Fruit fly (Drosophila melanogaster): ENCODE data around the gene janB.

Gene janB

dm6 chr3R:30014977-30015514, 23.5 kb downstream of the janB start, which contains the start of gene CG7920 (continued):
- TF ChIP-seq Sox15 (GFP tag; optimal IDR thresholded peaks at IDR 0.05) (no peak), CG3919 (GFP tag; optimal IDR thresholded peaks at IDR 0.05) (peak; percentile 65), dac (GFP tag; optimal IDR thresholded peaks at IDR 0.05) (no peak), Sox14 (GFP tag; optimal IDR thresholded peaks at IDR 0.05) (no peak), Gug (GFP tag; IDR thresholded peaks at IDR 0.05) (no peak), dsx (GFP tag; optimal IDR thresholded peaks at IDR 0.05; ENCODE audit: poor library complexity, severe bottlenecking) (peak; percentile 42), eg (GFP tag; IDR thresholded peaks at IDR 0.05) (peak; percentile 60; the same call in 2 of the 3 replicates), ss (GFP tag; optimal IDR thresholded peaks at IDR 0.05) (peak; percentile 65 to 68), CG11762 (GFP tag; optimal IDR thresholded peaks at IDR 0.05; ENCODE audit: insufficient read depth) (no peak), CG6163 (GFP tag; IDR thresholded peaks at IDR 0.05) (peak; percentile 61; the same call in 2 of the 3 replicates), CG6276 (GFP tag; optimal IDR thresholded peaks at IDR 0.05) (peak; percentile 44), CG10669 (GFP tag; optimal IDR thresholded peaks at IDR 0.05) (no peak), svp (GFP tag) (peak; percentile 44), CG4318 (GFP tag; optimal IDR thresholded peaks at IDR 0.05) (no peak), Smox (GFP tag; optimal IDR thresholded peaks at IDR 0.05) (no peak), Eip75B (GFP tag; optimal IDR thresholded peaks at IDR 0.05) (peak; percentile 42), fd85E (GFP tag; optimal IDR thresholded peaks at IDR 0.05) (no peak), Hr4 (GFP tag; optimal IDR thresholded peaks at IDR 0.05) (no peak)

DNA sequence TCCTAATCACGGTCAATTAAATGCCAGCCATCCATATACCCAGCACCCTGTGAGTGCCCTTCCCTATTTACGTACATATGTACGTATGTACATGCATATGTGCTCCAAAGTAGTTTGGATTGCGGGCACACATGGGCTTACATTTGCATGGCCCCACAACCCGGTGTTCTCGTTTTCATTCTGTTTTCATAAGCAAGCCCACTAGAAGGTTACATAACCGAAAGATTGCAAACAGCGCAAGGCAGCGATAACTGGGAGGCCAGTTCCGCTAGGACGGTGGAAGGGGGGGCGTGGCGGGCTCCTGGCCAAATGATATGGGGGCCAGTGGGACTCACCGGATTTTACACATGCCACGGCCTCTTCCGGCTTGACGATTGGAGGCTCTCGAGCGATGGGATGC, 24.0 kb downstream of the janB start:
- TF ChIP-seq fd59A (GFP tag; optimal IDR thresholded peaks at IDR 0.05), result no peak
- no peak for TF ChIP-seq CG6276 (GFP tag; optimal IDR thresholded peaks at IDR 0.05)
- no peak for TF ChIP-seq CG10669 (GFP tag; optimal IDR thresholded peaks at IDR 0.05)
- no peak for TF ChIP-seq CG9139 (GFP tag; optimal IDR thresholded peaks at IDR 0.05)
- no peak for TF ChIP-seq CG7368 (GFP tag; optimal IDR thresholded peaks at IDR 0.05)
- TF ChIP-seq dsx (GFP tag; optimal IDR thresholded peaks at IDR 0.05; ENCODE audit: poor library complexity, severe bottlenecking), result no peak
- TF ChIP-seq Met (GFP tag; optimal IDR thresholded peaks at IDR 0.05), result no peak

DNA sequence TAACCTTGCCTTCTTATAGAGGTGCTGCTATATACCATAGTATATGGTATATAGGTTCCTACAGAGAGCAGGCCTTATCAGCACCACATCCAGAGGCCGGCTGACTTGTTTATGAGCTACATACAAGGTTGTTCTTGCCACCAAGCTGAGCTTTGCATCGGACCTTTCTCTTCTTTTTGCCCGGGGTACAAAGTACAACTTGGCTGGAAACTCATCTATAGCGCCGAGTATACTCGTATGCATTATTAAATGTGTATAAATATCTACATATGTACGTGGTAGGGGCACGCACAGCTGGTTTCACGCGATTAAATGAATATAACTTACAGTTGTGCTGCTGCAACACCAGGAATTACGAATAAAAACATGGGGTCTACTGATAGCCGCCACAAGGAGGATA, 24.6 kb downstream of the janB start:
- TF ChIP-seq cyc (GFP tag; optimal IDR thresholded peaks at IDR 0.05) (no peak), CG4318 (GFP tag; optimal IDR thresholded peaks at IDR 0.05) (no peak), CG15336 (GFP tag; IDR thresholded peaks at IDR 0.05) (peak; percentile 40; the same call in 1 of the 2 replicates), CG3919 (GFP tag; optimal IDR thresholded peaks at IDR 0.05) (peak; percentile 59), CG8319 (GFP tag; optimal IDR thresholded peaks at IDR 0.05) (peak; percentile 18), dsx (GFP tag; optimal IDR thresholded peaks at IDR 0.05; ENCODE audit: poor library complexity, severe bottlenecking) (peak; percentile 72), CG9139 (GFP tag; optimal IDR thresholded peaks at IDR 0.05) (peak; percentile 93), CG16779 (tag; optimal IDR thresholded peaks at IDR 0.05) (peak; percentile 75), Eip93F (GFP tag; optimal IDR thresholded peaks at IDR 0.05) (peak; percentile 2), CG6276 (GFP tag; optimal IDR thresholded peaks at IDR 0.05) (peak; percentile 86), spab (GFP tag; optimal IDR thresholded peaks at IDR 0.05) (peak; percentile 77), CG6854 (GFP tag; optimal IDR thresholded peaks at IDR 0.05) (peak; percentile 85), Met (GFP tag; optimal IDR thresholded peaks at IDR 0.05) (peak; percentile 7), ss (GFP tag; optimal IDR thresholded peaks at IDR 0.05) (peak; percentile 88 to 90), Sox14 (GFP tag; optimal IDR thresholded peaks at IDR 0.05) (peak; percentile 6), svp (GFP tag) (peak; percentile 77), Hr39 (GFP tag; optimal IDR thresholded peaks at IDR 0.05) (no peak), topi (GFP tag; optimal IDR thresholded peaks at IDR 0.05) (peak; percentile 36), CG6808 (GFP tag; optimal IDR thresholded peaks at IDR 0.05) (peak; percentile 88), Sox102F (GFP tag; optimal IDR thresholded peaks at IDR 0.05) (no peak), CG1621 (tag; optimal IDR thresholded peaks at IDR 0.05) (peak; percentile 49), CG10669 (GFP tag; optimal IDR thresholded peaks at IDR 0.05) (peak; percentile 67), eg (GFP tag; IDR thresholded peaks at IDR 0.05) (no peak), CG6792 (GFP tag; optimal IDR thresholded peaks at IDR 0.05) (no peak), Lpt (GFP tag; optimal IDR thresholded peaks at IDR 0.05) (peak; percentile 16), acj6 (GFP tag; optimal IDR thresholded peaks at IDR 0.05) (no peak), Blimp-1 (GFP tag; optimal IDR thresholded peaks at IDR 0.05) (peak; percentile 5), achi (GFP tag; optimal IDR thresholded peaks at IDR 0.05) (peak; percentile 18), salr (GFP tag; optimal IDR thresholded peaks at IDR 0.05) (peak in 1 of 2 experiments; percentile 16), net (GFP tag; optimal IDR thresholded peaks at IDR 0.05) (peak; percentile 50), dac (GFP tag; optimal IDR thresholded peaks at IDR 0.05) (no peak), Eip78C (GFP tag) (peak; percentile 71), CG8119 (GFP tag; IDR thresholded peaks at IDR 0.05) (peak; percentile 47; the same call in 2 of the 3 replicates), Ets96B (tag; optimal IDR thresholded peaks at IDR 0.05) (peak; percentile 46), CG10631 (GFP tag; optimal IDR thresholded peaks at IDR 0.05) (no peak)

Measured in whole organism, prepupa.